Fruit fly (Drosophila melanogaster) whole organism, prepupa: ENCODE measurements around the gene CG14667.

Experiments used
- CG6792 ChIP-seq: fragments of 200-800 bp; sonication (Bioruptor generic); optimal IDR thresholded peaks from 3 replicates; lab custom pipeline; 2016; ENCODE audit warnings: missing biosample characterization, missing genetic modification characterization
- CG8119 ChIP-seq: fragments of 200-800 bp; sonication (Bioruptor generic); IDR thresholded peaks from 3 replicates; pipeline ENCODE4 v1.3.6; 2022; ENCODE audit warnings: missing biosample characterization, missing genetic modification characterization
- dsx ChIP-seq: fragments of 200-800 bp; optimal IDR thresholded peaks from 3 replicates; lab custom pipeline; 2019; ENCODE audit warnings: missing biosample characterization, mild to moderate bottlenecking, missing genetic modification characterization, moderate library complexity; ENCODE audit not compliant: poor library complexity, severe bottlenecking
- lz ChIP-seq: fragments of 200-800 bp; sonication (Bioruptor generic); optimal IDR thresholded peaks from 3 replicates; lab custom pipeline; 2016; ENCODE audit warnings: missing biosample characterization, missing genetic modification characterization

DNA sequence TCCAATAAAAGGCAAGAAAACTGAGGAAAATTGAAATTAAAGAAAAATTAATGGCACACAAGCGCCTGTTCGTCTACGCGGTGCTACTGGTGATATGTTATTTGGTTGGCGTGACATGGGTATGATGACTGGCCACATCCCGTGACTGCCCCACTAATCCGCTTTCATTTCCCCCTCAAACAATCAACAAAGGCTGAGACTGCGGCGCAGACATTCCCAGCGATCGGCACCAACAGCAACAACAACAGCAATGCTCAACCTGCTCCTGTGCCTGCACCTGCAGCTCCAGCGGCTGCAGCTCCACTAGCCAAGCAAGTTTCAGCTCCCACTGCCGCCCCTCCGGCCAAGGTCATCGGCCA lies 19.7 kb upstream of the CG14667 start:
- TF ChIP-seq dsx (GFP tag; lab: Kevin White, UChicago), result no peak
- no peak for TF ChIP-seq CG6792
- no peak for TF ChIP-seq lz (GFP tag; lab: Kevin White, UChicago)
- no peak for TF ChIP-seq CG8119
